Fruit fly (Drosophila melanogaster) whole organism, embryonic: ENCODE data around the gene CG31683.

Experiments
- Awh ChIP-seq: fragments of 200-800 bp; sonication (Bioruptor generic); IDR thresholded peaks from 2 replicates; pipeline ENCODE4, ENCODE4 v1.3.6; 2022; ENCODE audit warnings: missing biosample characterization, missing genetic modification characterization
- Blimp-1 ChIP-seq: fragments of 200-800 bp; sonication (Bioruptor generic); optimal IDR thresholded peaks from 3 replicates; lab custom pipeline; 2018; ENCODE audit warnings: missing biosample characterization, missing genetic modification characterization, mild to moderate bottlenecking, moderate library complexity, missing genetic modification reagents
- CG10321 ChIP-seq: fragments of 200-800 bp; sonication (Bioruptor generic); IDR thresholded peaks from 2 replicates; pipeline ENCODE4 v1.3.6; 2022; ENCODE audit warnings: missing biosample characterization, missing genetic modification characterization
- CG11560 ChIP-seq: fragments of 200-800 bp; sonication (Bioruptor generic); IDR thresholded peaks from 3 replicates; pipeline ENCODE4 v1.3.6; 2022; ENCODE audit warnings: missing biosample characterization, missing genetic modification characterization
- CG12155 ChIP-seq: fragments of 200-800 bp; sonication (Bioruptor generic); optimal IDR thresholded peaks from 3 replicates; lab custom pipeline; 2016; ENCODE audit warnings: missing biosample characterization, missing genetic modification characterization
- CG12236 ChIP-seq: fragments of 200-800 bp; sonication (Bioruptor generic); optimal IDR thresholded peaks from 2 replicates; lab custom pipeline; 2016; ENCODE audit warnings: missing biosample characterization, missing genetic modification characterization
- CG12299 ChIP-seq: fragments of 200-800 bp; sonication (Bioruptor generic); optimal IDR thresholded peaks from 2 replicates; lab custom pipeline; 2018; ENCODE audit warnings: missing biosample characterization, mild to moderate bottlenecking, missing genetic modification characterization
- CG13894 ChIP-seq: fragments of 200-800 bp; sonication (Bioruptor generic); optimal IDR thresholded peaks from 3 replicates; lab custom pipeline; 2018; ENCODE audit warnings: missing biosample characterization, mild to moderate bottlenecking, missing genetic modification characterization, moderate library complexity
- CG18764 ChIP-seq: fragments of 200-800 bp; sonication (Bioruptor generic); optimal IDR thresholded peaks from 3 replicates; lab custom pipeline; 2016; ENCODE audit warnings: missing biosample characterization, missing genetic modification characterization
- CG2116 ChIP-seq: fragments of 200-800 bp; sonication (Bioruptor generic); optimal IDR thresholded peaks from 3 replicates; lab custom pipeline; 2018; ENCODE audit warnings: missing biosample characterization, mild to moderate bottlenecking, missing genetic modification characterization
- CG31365 ChIP-seq: fragments of 200-800 bp; sonication (Bioruptor generic); optimal IDR thresholded peaks from 2 replicates; lab custom pipeline; 2018; ENCODE audit warnings: missing biosample characterization, mild to moderate bottlenecking, missing genetic modification characterization
- CG34224 ChIP-seq: fragments of 200-800 bp; sonication (Bioruptor generic); IDR thresholded peaks from 3 replicates; pipeline ENCODE4 v1.3.6; 2022; ENCODE audit warnings: missing biosample characterization, missing genetic modification characterization; ENCODE audit not compliant: partially characterized antibody
- CG4282 ChIP-seq: fragments of 200-800 bp; sonication (Bioruptor generic); optimal IDR thresholded peaks from 2 replicates; lab custom pipeline; 2016; ENCODE audit warnings: missing biosample characterization, missing genetic modification characterization
- CG4328 ChIP-seq: fragments of 200-800 bp; sonication (Bioruptor generic); optimal IDR thresholded peaks from 3 replicates; lab custom pipeline; 2017; ENCODE audit warnings: missing biosample characterization, missing genetic modification reagents, missing genetic modification characterization
- CG4730 ChIP-seq: fragments of 200-800 bp; sonication (Bioruptor generic); IDR thresholded peaks from 2 replicates; pipeline ENCODE4 v1.3.6; 2022; ENCODE audit warnings: missing biosample characterization, missing genetic modification characterization
- CG5180 ChIP-seq: fragments of 200-800 bp; sonication (Bioruptor generic); optimal IDR thresholded peaks from 3 replicates; lab custom pipeline; 2017; ENCODE audit warnings: missing biosample characterization, missing genetic modification characterization, mild to moderate bottlenecking, moderate library complexity, missing genetic modification reagents
- CG6272 ChIP-seq: fragments of 200-800 bp; sonication (Bioruptor generic); IDR thresholded peaks from 2 replicates; pipeline ENCODE4 v1.3.6; 2022; ENCODE audit warnings: missing biosample characterization, missing genetic modification characterization
- CG7372 ChIP-seq: fragments of 200-800 bp; sonication (Bioruptor generic); IDR thresholded peaks from 2 replicates; pipeline ENCODE4 v1.3.6; 2022; ENCODE audit warnings: missing biosample characterization, missing genetic modification characterization
- CG8281 ChIP-seq: fragments of 200-800 bp; sonication (Bioruptor generic); optimal IDR thresholded peaks from 2 replicates; lab custom pipeline; 2018; ENCODE audit warnings: missing biosample characterization, mild to moderate bottlenecking, missing genetic modification characterization, moderate library complexity
- CG8290 ChIP-seq, 3 experiments: fragments of 200-800 bp; sonication (Bioruptor generic); optimal IDR thresholded peaks; 2 replicates each; lab custom pipeline; 2016 to 2019; ENCODE audit warnings: missing biosample characterization in 3 of 3, missing genetic modification characterization in 3 of 3, mild to moderate bottlenecking in 2 of 3, moderate library complexity in 1 of 3
- CG9932 ChIP-seq: fragments of 200-800 bp; sonication (Bioruptor generic); IDR thresholded peaks from 2 replicates; pipeline ENCODE4 v1.3.6; 2022; ENCODE audit warnings: missing biosample characterization, missing genetic modification characterization
- Camta ChIP-seq: fragments of 200-800 bp; sonication (Bioruptor generic); optimal IDR thresholded peaks from 2 replicates; lab custom pipeline; 2016; ENCODE audit warnings: missing biosample characterization, missing genetic modification characterization
- CrebB ChIP-seq: fragments of 200-800 bp; sonication (Bioruptor generic); optimal IDR thresholded peaks from 3 replicates; lab custom pipeline; 2018; ENCODE audit warnings: missing biosample characterization, mild to moderate bottlenecking, missing genetic modification characterization
- Dad ChIP-seq: fragments of 200-800 bp; sonication (Bioruptor generic); optimal IDR thresholded peaks from 3 replicates; lab custom pipeline; 2016; ENCODE audit warnings: missing biosample characterization, missing genetic modification characterization
- Deaf1 ChIP-seq: fragments of 200-800 bp; optimal IDR thresholded peaks from 3 replicates; lab custom pipeline; 2019; ENCODE audit warnings: missing biosample characterization, mild to moderate bottlenecking, missing genetic modification characterization, moderate library complexity
- Doc2 ChIP-seq: fragments of 200-800 bp; sonication (Bioruptor generic); IDR thresholded peaks from 2 replicates; pipeline ENCODE4 v1.3.6; 2022; ENCODE audit warnings: missing biosample characterization, missing genetic modification characterization
- Drgx ChIP-seq: fragments of 200-800 bp; sonication (Bioruptor generic); IDR thresholded peaks from 2 replicates; pipeline ENCODE4 v1.3.6; 2022; ENCODE audit warnings: missing biosample characterization, missing genetic modification characterization
- Ets65A ChIP-seq: fragments of 200-800 bp; sonication (Bioruptor generic); peaks from one replicate; lab custom pipeline; 2016; ENCODE audit warnings: missing biosample characterization, missing genetic modification characterization
- H2.0 ChIP-seq: fragments of 200-800 bp; sonication (Bioruptor generic); IDR thresholded peaks from 2 replicates; pipeline ENCODE4 v1.3.6; 2022; ENCODE audit warnings: missing biosample characterization, missing genetic modification characterization
- HLH54F ChIP-seq: fragments of 200-800 bp; sonication (Bioruptor generic); optimal IDR thresholded peaks from 3 replicates; lab custom pipeline; 2016; ENCODE audit warnings: missing biosample characterization, missing genetic modification characterization
- Hr51 ChIP-seq, 2 experiments: fragments of 200-800 bp; sonication (Bioruptor generic); optimal IDR thresholded peaks; 2 replicates in 1 of 2; 3 replicates in 1 of 2; lab custom pipeline; 2016 to 2018; ENCODE audit warnings: missing biosample characterization in 2 of 2, missing genetic modification characterization in 2 of 2, mild to moderate bottlenecking in 1 of 2, moderate library complexity in 1 of 2
- Lhr ChIP-seq: fragments of 200-800 bp; sonication (Bioruptor generic); optimal IDR thresholded peaks from 3 replicates; lab custom pipeline; 2017; ENCODE audit warnings: mild to moderate bottlenecking, missing biosample characterization, missing genetic modification reagents, missing genetic modification characterization
- Lim3 ChIP-seq: fragments of 200-800 bp; sonication (Bioruptor generic); IDR thresholded peaks from 2 replicates; pipeline ENCODE4 v1.3.6; 2022; ENCODE audit warnings: missing biosample characterization, missing genetic modification characterization
- Scr ChIP-seq: fragments of 200-800 bp; sonication (Bioruptor generic); IDR thresholded peaks from 2 replicates; pipeline ENCODE4 v1.3.6; 2022; ENCODE audit warnings: missing biosample characterization, missing genetic modification characterization; ENCODE audit not compliant: partially characterized antibody
- Sin3A ChIP-seq: fragments of >200 bp; optimal IDR thresholded peaks from 2 replicates; lab custom pipeline; 2018
- Spps ChIP-seq: fragments of 200-800 bp; sonication (Bioruptor generic); optimal IDR thresholded peaks from 2 replicates; lab custom pipeline; 2018; ENCODE audit warnings: missing biosample characterization, mild to moderate bottlenecking, missing genetic modification characterization
- Sry-δ ChIP-seq: fragments of 200-800 bp; sonication (Bioruptor generic); optimal IDR thresholded peaks from 2 replicates; lab custom pipeline; 2016; ENCODE audit warnings: missing biosample characterization, missing genetic modification characterization
- ab ChIP-seq: fragments of 200-800 bp; sonication (Bioruptor generic); optimal IDR thresholded peaks from 2 replicates; lab custom pipeline; 2016; ENCODE audit warnings: missing biosample characterization, missing genetic modification characterization
- al ChIP-seq: fragments of 200-800 bp; sonication (Bioruptor generic); IDR thresholded peaks from 2 replicates; pipeline ENCODE4 v1.3.6; 2022; ENCODE audit warnings: missing biosample characterization, missing genetic modification characterization
- ato ChIP-seq: fragments of 200-800 bp; sonication (Bioruptor generic); IDR thresholded peaks from 2 replicates; pipeline ENCODE4 v1.3.6; 2022; ENCODE audit warnings: missing biosample characterization, missing genetic modification characterization; ENCODE audit not compliant: partially characterized antibody
- chinmo ChIP-seq: fragments of 200-800 bp; sonication (Bioruptor generic); IDR thresholded peaks from 4 replicates; pipeline ENCODE4 v1.3.6; 2022; ENCODE audit warnings: missing biosample characterization, missing genetic modification characterization; ENCODE audit not compliant: partially characterized antibody
- dati ChIP-seq: fragments of 200-800 bp; sonication (Bioruptor generic); IDR thresholded peaks from 2 replicates; pipeline ENCODE4 v1.3.6; 2022; ENCODE audit warnings: missing biosample characterization, missing genetic modification characterization
- gcm ChIP-seq: fragments of 200-800 bp; sonication (Bioruptor generic); optimal IDR thresholded peaks from 2 replicates; lab custom pipeline; 2019; ENCODE audit warnings: missing biosample characterization, mild to moderate bottlenecking, missing genetic modification characterization, moderate library complexity
- gsb ChIP-seq: fragments of 200-800 bp; sonication (Bioruptor generic); IDR thresholded peaks from 2 replicates; pipeline ENCODE4 v1.3.6; 2022; ENCODE audit warnings: missing biosample characterization, missing genetic modification characterization
- h ChIP-seq: fragments of >200 bp; optimal IDR thresholded peaks from 2 replicates; lab custom pipeline; 2017
- ham ChIP-seq: fragments of 200-800 bp; sonication (Bioruptor generic); IDR thresholded peaks from 2 replicates; pipeline ENCODE4 v1.3.6; 2022; ENCODE audit warnings: missing biosample characterization, missing genetic modification characterization
- jumu ChIP-seq: fragments of 200-800 bp; sonication (Bioruptor generic); optimal IDR thresholded peaks from 3 replicates; lab custom pipeline; 2016; ENCODE audit warnings: missing biosample characterization, missing genetic modification characterization
- kah ChIP-seq: fragments of 200-800 bp; sonication (Bioruptor generic); optimal IDR thresholded peaks from 2 replicates; lab custom pipeline; 2018; ENCODE audit warnings: missing biosample characterization, mild to moderate bottlenecking, missing genetic modification characterization
- tna ChIP-seq: fragments of 200-800 bp; sonication (Bioruptor generic); IDR thresholded peaks from 2 replicates; pipeline ENCODE4 v1.3.6; 2022; ENCODE audit warnings: missing biosample characterization, missing genetic modification characterization; ENCODE audit not compliant: partially characterized antibody
- unc-4 ChIP-seq: fragments of 200-800 bp; sonication (Bioruptor generic); IDR thresholded peaks from 2 replicates; pipeline ENCODE4 v1.3.6; 2022; ENCODE audit warnings: missing biosample characterization, missing genetic modification characterization; ENCODE audit not compliant: partially characterized antibody
- vnd ChIP-seq: fragments of 200-800 bp; sonication (Bioruptor generic); IDR thresholded peaks from 3 replicates; pipeline ENCODE4 v1.3.6; 2022; ENCODE audit warnings: missing biosample characterization, missing genetic modification characterization; ENCODE audit not compliant: partially characterized antibody
- zen2 ChIP-seq: fragments of 200-800 bp; sonication (Bioruptor generic); IDR thresholded peaks from 3 replicates; pipeline ENCODE4 v1.3.6; 2022; ENCODE audit warnings: missing biosample characterization, missing genetic modification characterization; ENCODE audit not compliant: partially characterized antibody

CG31683 gene

dm6 chr2L:20427401-20427800 lies 22.4 kb downstream of the CG31683 start (continued):
- TF ChIP-seq Spps (no peak), Sin3A (no peak), vnd (peak; percentile 76), unc-4 (GFP tag; lab: Robert Waterston, UW) (peak; percentile 59), ham (no peak), CG34224 (GFP tag; lab: Robert Waterston, UW) (peak; percentile 72), ato (GFP tag; lab: Robert Waterston, UW) (peak; percentile 57), Drgx (no peak), Camta (no peak), CG7372 (no peak), CrebB (no peak), h (lab: Kevin White, UChicago) (no peak), zen2 (GFP tag; lab: Robert Waterston, UW) (peak; percentile 72), CG2116 (GFP tag; lab: Kevin White, UChicago) (peak; percentile 72), Awh (GFP tag; lab: Robert Waterston, UW) (no peak), tna (GFP tag; lab: Robert Waterston, UW) (peak; percentile 79; the same call in 1 of the 2 replicates), CG11560 (no peak; the same call in 2 of the 3 replicates), CG13894 (tag; lab: Kevin White, UChicago) (no peak), Lhr (GFP tag; lab: Kevin White, UChicago) (peak; percentile 6), chinmo (GFP tag; lab: Robert Waterston, UW) (0 out of 4 replicates have a peak, but pooled peaks have one; percentile 53), Scr (GFP tag; lab: Robert Waterston, UW) (peak; percentile 73), jumu (GFP tag; lab: Kevin White, UChicago) (no peak), Hr51 (GFP tag; optimal IDR thresholded peaks at IDR 0.05; lab: Kevin White, UChicago) (no peak), HLH54F (GFP tag; lab: Kevin White, UChicago) (no peak), CG8281 (tag; lab: Kevin White, UChicago) (no peak), H2.0 (no peak), Blimp-1 (GFP tag; lab: Kevin White, UChicago) (no peak), al (no peak)

dm6 chr2L:20425854-20426396 lies 23.8 kb downstream of the CG31683 start, which contains the start of gene CG31688:
CG31688 (plus strand) TSS chr2L:20426199.
- TF ChIP-seq Sry-δ (peak; percentile 22), Doc2 (GFP tag; lab: Robert Waterston, UW) (no peak), CG4328 (no peak), Ets65A (GFP tag; lab: Kevin White, UChicago) (peak; percentile 67), Lim3 (GFP tag; lab: Robert Waterston, UW) (no peak), CG5180 (peak; percentile 18), CG31365 (tag; lab: Kevin White, UChicago) (no peak), gcm (GFP tag; lab: Kevin White, UChicago) (no peak), CG9932 (no peak), Deaf1 (tag; lab: Kevin White, UChicago) (peak; percentile 72), CG10321 (GFP tag; lab: Robert Waterston, UW) (no peak), dati (GFP tag; lab: Robert Waterston, UW) (no peak), CG4730 (GFP tag; lab: Robert Waterston, UW) (no peak), ab (GFP tag; lab: Kevin White, UChicago) (no peak), Scr (GFP tag; lab: Robert Waterston, UW) (no peak), CG12155 (GFP tag; lab: Kevin White, UChicago) (peak; percentile 99), CG18764 (GFP tag; lab: Kevin White, UChicago) (no peak), CG4282 (GFP tag; lab: Kevin White, UChicago) (no peak), gsb (GFP tag; lab: Robert Waterston, UW) (no peak), CG8290 (GFP tag; optimal IDR thresholded peaks at IDR 0.05; lab: Kevin White, UChicago) (no peak), CG8290 (tag; optimal IDR thresholded peaks at IDR 0.05; lab: Kevin White, UChicago) (peak in 1 of 2 experiments; percentile 13), CG12236 (GFP tag; lab: Kevin White, UChicago) (no peak), CG12299 (no peak), CG6272 (GFP tag; lab: Robert Waterston, UW) (no peak), Dad (GFP tag; lab: Kevin White, UChicago) (no peak), kah (GFP tag; lab: Kevin White, UChicago) (no peak)
